Worm (Caenorhabditis elegans): ENCODE data around the gene mob-1.

mob-1 gene

ce11 chrIV:11900399-11900798 lies 40.0 kb downstream of the mob-1 start:
- TF ChIP-seq ceh-36 (tag; optimal IDR thresholded peaks at IDR 0.05) (no peak), hmbx-1 (tag; optimal IDR thresholded peaks at IDR 0.05) (no peak), hnd-1 (tag; optimal IDR thresholded peaks at IDR 0.05) (no peak), sea-1 (GFP tag; conservative IDR thresholded peaks at IDR 0.05) (no peak), tra-4 (tag; optimal IDR thresholded peaks at IDR 0.05) (no peak), B0310.2 (tag; optimal IDR thresholded peaks at IDR 0.05) (no peak), hmg-4 (GFP tag; optimal IDR thresholded peaks at IDR 0.05) (no peak), aly-1 (tag; optimal IDR thresholded peaks at IDR 0.05) (no peak), pes-1 (GFP tag; IDR thresholded peaks at IDR 0.05) (no peak), ama-1 (optimal IDR thresholded peaks at IDR 0.05) (no peak), tbx-11 (GFP tag; IDR thresholded peaks at IDR 0.05) (no peak), ets-7 (tag; optimal IDR thresholded peaks at IDR 0.05) (no peak), tbx-37 (GFP tag; conservative IDR thresholded peaks at IDR 0.05) (no peak), flt-1 (GFP tag; IDR thresholded peaks at IDR 0.05) (no peak), scrt-1 (GFP tag; IDR thresholded peaks at IDR 0.05) (no peak)

ce11 chrIV:11901215-11901614 lies 40.9 kb downstream of the mob-1 start:
- no peak for TF ChIP-seq ets-7 (tag; optimal IDR thresholded peaks at IDR 0.05)
- TF ChIP-seq hnd-1 (tag; optimal IDR thresholded peaks at IDR 0.05) = no peak
- TF ChIP-seq tbx-11 (GFP tag; IDR thresholded peaks at IDR 0.05) = no peak
- no peak for TF ChIP-seq aly-1 (tag; optimal IDR thresholded peaks at IDR 0.05)
- no peak for TF ChIP-seq ceh-13 (GFP tag; optimal IDR thresholded peaks at IDR 0.05)
- no peak for TF ChIP-seq pes-1 (GFP tag; IDR thresholded peaks at IDR 0.05)
- no peak for TF ChIP-seq tbx-37 (GFP tag; conservative IDR thresholded peaks at IDR 0.05)
- no peak for TF ChIP-seq ceh-36 (tag; optimal IDR thresholded peaks at IDR 0.05)
- TF ChIP-seq F13C5.2 (tag; optimal IDR thresholded peaks at IDR 0.05) = no peak
- no peak for TF ChIP-seq sea-1 (GFP tag; conservative IDR thresholded peaks at IDR 0.05)
- TF ChIP-seq hmbx-1 (tag; optimal IDR thresholded peaks at IDR 0.05) = no peak

ce11 chrIV:11902832-11903231 lies 42.5 kb downstream of the mob-1 start:
- TF ChIP-seq tra-4 (tag; optimal IDR thresholded peaks at IDR 0.05) (no peak), sea-1 (GFP tag; conservative IDR thresholded peaks at IDR 0.05) (no peak), ceh-13 (GFP tag; optimal IDR thresholded peaks at IDR 0.05) (no peak), ceh-36 (tag; optimal IDR thresholded peaks at IDR 0.05) (no peak), hmg-4 (GFP tag; optimal IDR thresholded peaks at IDR 0.05) (no peak), ets-7 (tag; optimal IDR thresholded peaks at IDR 0.05) (no peak), hnd-1 (tag; optimal IDR thresholded peaks at IDR 0.05) (no peak), aly-1 (tag; optimal IDR thresholded peaks at IDR 0.05) (no peak), tbx-37 (GFP tag; conservative IDR thresholded peaks at IDR 0.05) (no peak), scrt-1 (GFP tag; IDR thresholded peaks at IDR 0.05) (no peak), hmbx-1 (tag; optimal IDR thresholded peaks at IDR 0.05) (no peak)

- TF ChIP-seq ets-7 (tag; optimal IDR thresholded peaks at IDR 0.05) (no peak), aly-1 (tag; optimal IDR thresholded peaks at IDR 0.05) (no peak), scrt-1 (GFP tag; IDR thresholded peaks at IDR 0.05) (no peak), hmbx-1 (tag; optimal IDR thresholded peaks at IDR 0.05) (no peak), tra-4 (tag; optimal IDR thresholded peaks at IDR 0.05) (no peak), ceh-13 (GFP tag; optimal IDR thresholded peaks at IDR 0.05) (no peak), pes-1 (GFP tag; IDR thresholded peaks at IDR 0.05) (no peak), F13C5.2 (tag; optimal IDR thresholded peaks at IDR 0.05) (no peak), ceh-36 (tag; optimal IDR thresholded peaks at IDR 0.05) (no peak), flt-1 (GFP tag; IDR thresholded peaks at IDR 0.05) (no peak), tbx-37 (GFP tag; conservative IDR thresholded peaks at IDR 0.05) (no peak), B0310.2 (tag; optimal IDR thresholded peaks at IDR 0.05) (no peak), tbx-11 (GFP tag; IDR thresholded peaks at IDR 0.05) (no peak), hmg-4 (GFP tag; optimal IDR thresholded peaks at IDR 0.05) (no peak)
Observed at ce11 chrIV:11903676-11904075, 43.3 kb downstream of the mob-1 start.

DNA sequence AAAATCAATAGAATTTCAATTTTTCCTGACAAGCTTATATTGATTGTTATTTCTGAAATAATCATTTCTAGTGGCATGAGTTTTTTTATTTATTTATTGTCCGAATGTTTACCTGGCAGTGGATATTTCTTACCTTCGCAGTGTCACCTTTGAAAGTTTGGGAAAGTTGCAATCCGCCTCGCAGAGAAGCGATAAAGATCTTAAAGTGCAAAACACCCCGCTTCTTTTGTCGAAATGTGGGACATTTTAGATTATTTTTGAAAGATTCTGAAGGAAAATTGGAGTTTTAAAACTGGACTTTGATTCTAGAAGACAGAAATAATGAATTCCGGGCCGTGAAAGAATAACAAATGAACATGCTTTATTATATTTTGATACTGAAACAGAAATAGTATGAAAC lies 48.4 kb downstream of the mob-1 start:
- no peak for TF ChIP-seq pes-1 (GFP tag; IDR thresholded peaks at IDR 0.05)
- no peak for TF ChIP-seq hmg-4 (GFP tag; optimal IDR thresholded peaks at IDR 0.05)
- TF ChIP-seq hmbx-1 (tag; optimal IDR thresholded peaks at IDR 0.05) = no peak
- no peak for TF ChIP-seq tbx-11 (GFP tag; IDR thresholded peaks at IDR 0.05)
- TF ChIP-seq hnd-1 (tag; optimal IDR thresholded peaks at IDR 0.05) = no peak
- no peak for TF ChIP-seq F13C5.2 (tag; optimal IDR thresholded peaks at IDR 0.05)
- TF ChIP-seq ceh-13 (GFP tag; optimal IDR thresholded peaks at IDR 0.05) = no peak
- no peak for TF ChIP-seq ceh-36 (tag; optimal IDR thresholded peaks at IDR 0.05)
- TF ChIP-seq sea-1 (GFP tag; conservative IDR thresholded peaks at IDR 0.05) = no peak
- TF ChIP-seq flt-1 (GFP tag; IDR thresholded peaks at IDR 0.05) = no peak
- TF ChIP-seq tbx-37 (GFP tag; conservative IDR thresholded peaks at IDR 0.05) = no peak

DNA sequence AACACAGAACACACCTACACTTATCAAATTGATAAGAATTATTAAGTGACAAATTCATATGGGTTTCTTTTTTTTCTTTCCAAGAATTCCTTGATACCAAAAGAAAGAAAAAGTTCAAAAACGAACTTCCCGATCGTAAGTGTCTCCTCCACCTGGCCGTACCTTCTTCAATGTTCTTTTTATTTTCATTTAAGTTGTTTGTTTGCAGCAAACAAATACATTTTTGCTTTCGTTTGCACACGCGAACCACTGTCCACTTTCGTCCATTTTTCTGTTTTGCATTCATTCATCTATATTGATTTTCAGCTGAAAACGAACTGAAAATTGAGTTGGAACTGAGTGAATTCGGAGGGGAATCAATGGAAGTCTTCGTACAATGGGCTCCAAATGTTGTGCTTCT lies 51.4 kb downstream of the mob-1 start, which contains the start of gene VZK822L.2:
Gene VZK822L.2, plus strand, starts transcription at position 301 of the 400 bp plus-strand sequence.
- TF ChIP-seq aly-1 (tag; optimal IDR thresholded peaks at IDR 0.05) (no peak), tbx-11 (GFP tag; IDR thresholded peaks at IDR 0.05) (no peak), flt-1 (GFP tag; IDR thresholded peaks at IDR 0.05) (no peak), hmbx-1 (tag; optimal IDR thresholded peaks at IDR 0.05) (no peak), ets-7 (tag; optimal IDR thresholded peaks at IDR 0.05) (no peak), ceh-13 (GFP tag; optimal IDR thresholded peaks at IDR 0.05) (no peak), F13C5.2 (tag; optimal IDR thresholded peaks at IDR 0.05) (no peak), tbx-37 (GFP tag; conservative IDR thresholded peaks at IDR 0.05) (no peak), ceh-36 (tag; optimal IDR thresholded peaks at IDR 0.05) (no peak), hmg-4 (GFP tag; optimal IDR thresholded peaks at IDR 0.05) (no peak), tra-4 (tag; optimal IDR thresholded peaks at IDR 0.05) (no peak), ama-1 (optimal IDR thresholded peaks at IDR 0.05) (no peak), sea-1 (GFP tag; conservative IDR thresholded peaks at IDR 0.05) (no peak), scrt-1 (GFP tag; IDR thresholded peaks at IDR 0.05) (no peak), pes-1 (GFP tag; IDR thresholded peaks at IDR 0.05) (no peak), hnd-1 (tag; optimal IDR thresholded peaks at IDR 0.05) (no peak), B0310.2 (tag; optimal IDR thresholded peaks at IDR 0.05) (no peak)
